Fruit fly (Drosophila melanogaster): ENCODE results near the gene CG45072.
A peak's percentile ranks its signal among the peaks of the same experiment; 100 is the strongest.

CG45072 gene

DNA sequence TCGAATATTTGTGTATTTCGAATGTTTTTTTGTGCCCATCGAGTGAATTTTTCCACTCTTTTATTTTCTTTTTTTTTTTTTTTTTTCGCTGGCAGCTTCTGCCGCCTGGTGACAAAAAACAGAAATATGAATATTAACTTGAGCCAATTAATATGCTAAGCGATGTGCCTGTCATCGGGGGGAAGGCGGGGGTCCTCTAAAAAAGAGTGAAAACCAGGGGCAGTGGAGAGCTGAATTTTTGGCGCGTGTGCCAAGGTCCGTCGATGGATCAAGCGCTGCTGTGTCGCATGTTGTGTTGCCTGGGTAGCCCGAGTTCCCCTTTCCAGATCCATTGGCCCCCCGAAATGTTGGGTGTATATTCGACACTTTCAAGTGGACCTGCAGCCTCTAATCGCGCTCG is 17.3 kb downstream of the CG45072 start:
- TF ChIP-seq CG32006 (GFP tag; optimal IDR thresholded peaks at IDR 0.05) (no peak), Eip75B (GFP tag; optimal IDR thresholded peaks at IDR 0.05) (no peak), eg (GFP tag; IDR thresholded peaks at IDR 0.05) (0 out of 3 replicates have a peak, but pooled peaks have one; percentile 18), CG9139 (GFP tag; optimal IDR thresholded peaks at IDR 0.05) (no peak)

DNA sequence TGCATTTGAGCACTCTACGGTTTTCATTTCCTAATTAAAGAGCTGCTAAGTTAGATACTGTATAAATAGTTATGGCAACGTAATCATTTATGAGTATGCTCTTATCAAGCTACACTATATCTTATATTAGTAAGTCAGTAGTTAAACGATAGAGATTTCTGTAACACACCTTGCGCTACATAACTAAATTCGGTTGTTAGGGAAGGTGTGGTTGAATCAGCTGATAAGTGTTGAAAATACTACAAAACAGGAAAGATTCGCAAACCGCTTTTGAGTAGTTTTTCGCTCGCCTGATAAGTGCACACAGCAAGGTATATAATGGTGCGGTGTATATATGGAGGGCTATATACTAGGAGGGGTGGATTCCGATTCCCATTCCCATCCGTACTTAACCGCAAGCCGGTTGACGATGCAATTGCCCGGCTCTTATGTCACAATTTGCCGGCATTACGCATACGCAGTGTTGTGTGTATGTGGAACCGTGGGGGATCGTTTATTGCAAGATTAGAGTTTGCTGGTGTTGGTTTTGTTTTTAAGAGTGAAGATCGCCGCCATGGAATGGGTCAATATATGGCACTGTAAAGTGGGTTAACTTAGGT is 18.1 kb downstream of the CG45072 start:
- TF ChIP-seq CG8632 (GFP tag; optimal IDR thresholded peaks at IDR 0.05) (no peak), vri (GFP tag; optimal IDR thresholded peaks at IDR 0.05) (peak; percentile 74), svp (GFP tag) (peak; percentile 30)

DNA sequence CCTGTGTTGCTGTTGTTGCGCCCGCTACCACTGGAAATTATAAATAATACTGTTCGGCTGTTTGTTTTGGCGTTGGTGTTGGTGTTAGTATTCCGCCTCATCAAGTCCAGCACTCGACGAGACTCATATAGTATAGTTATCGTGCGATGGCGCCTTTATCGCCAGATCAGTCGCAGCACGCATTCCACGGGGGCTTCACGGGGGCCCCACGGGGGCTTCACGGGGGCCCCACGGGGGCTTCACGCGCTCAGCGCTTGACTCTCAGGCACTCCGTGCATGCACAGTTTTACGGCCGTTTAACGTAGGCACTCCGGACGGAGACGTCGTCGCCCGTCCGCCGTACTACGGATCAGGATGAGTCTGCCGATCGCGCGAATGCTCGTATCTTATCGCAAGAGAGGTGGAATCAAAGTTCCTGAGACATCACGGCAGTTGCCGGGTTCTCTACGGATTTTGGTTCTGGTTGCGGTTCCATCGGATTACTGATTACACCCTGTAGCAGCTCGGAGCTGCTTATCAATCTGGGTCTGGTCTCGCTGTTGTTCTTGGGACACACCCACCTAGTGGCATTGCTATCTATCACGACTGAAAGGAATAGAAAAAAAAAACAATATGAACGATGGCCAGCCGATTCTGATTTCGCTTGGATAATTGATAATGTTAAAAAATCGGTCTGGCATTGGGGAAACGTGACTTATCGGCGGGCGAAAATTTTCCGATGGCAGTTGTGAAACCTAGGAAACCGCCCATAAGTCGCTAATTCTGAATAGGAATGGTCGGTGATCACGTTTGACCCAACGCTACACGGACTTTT is 20.1 kb downstream of the CG45072 start:
- TF ChIP-seq Sox14 (GFP tag; optimal IDR thresholded peaks at IDR 0.05): no peak
- peak; percentile 73 for TF ChIP-seq Eip78C (GFP tag)
- peak; percentile 18 for TF ChIP-seq CG3919 (GFP tag; optimal IDR thresholded peaks at IDR 0.05)
- TF ChIP-seq CG6163 (GFP tag; IDR thresholded peaks at IDR 0.05): peak; percentile 32; the same call in 1 of the 3 replicates
- no peak for TF ChIP-seq Blimp-1 (GFP tag; optimal IDR thresholded peaks at IDR 0.05)
- TF ChIP-seq vri (GFP tag; optimal IDR thresholded peaks at IDR 0.05): peak; percentile 84
- TF ChIP-seq svp (GFP tag): peak; percentile 97
- peak; percentile 11 for TF ChIP-seq esn (GFP tag; optimal IDR thresholded peaks at IDR 0.05)
- peak; percentile 40 for TF ChIP-seq CG1621 (tag; optimal IDR thresholded peaks at IDR 0.05)
- peak; percentile 21 for TF ChIP-seq fkh (GFP tag; optimal IDR thresholded peaks at IDR 0.05)

DNA sequence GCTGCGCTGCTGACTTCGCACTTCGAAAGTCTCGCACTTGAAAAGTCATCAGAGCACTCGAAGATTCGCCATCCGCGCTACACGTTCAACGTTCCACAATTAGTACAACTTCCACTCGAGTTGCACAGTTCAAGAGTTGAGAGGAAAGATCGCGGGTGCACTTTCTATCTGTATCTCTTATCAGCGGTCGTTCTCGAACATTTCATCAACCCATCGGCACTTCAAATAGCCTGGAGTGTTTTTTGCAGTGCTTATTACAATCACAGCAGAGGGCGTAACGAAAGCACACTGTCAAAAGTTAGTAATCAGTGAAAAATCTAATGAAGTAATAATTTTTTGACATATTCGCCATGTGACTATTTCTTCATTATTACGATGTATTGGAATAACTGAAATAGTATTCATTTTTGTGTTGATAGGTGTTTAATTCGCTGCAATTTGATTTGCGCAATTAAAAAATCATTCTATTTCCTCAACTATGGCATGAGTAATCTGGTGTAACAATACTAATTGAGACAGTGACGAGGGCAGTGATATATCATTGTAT is 21.6 kb downstream of the CG45072 start:
- TF ChIP-seq CG6163 (GFP tag; IDR thresholded peaks at IDR 0.05) (peak; percentile 71), CG8632 (GFP tag; optimal IDR thresholded peaks at IDR 0.05) (peak; percentile 25), CG10669 (GFP tag; optimal IDR thresholded peaks at IDR 0.05) (peak; percentile 13), CG34406 (GFP tag; optimal IDR thresholded peaks at IDR 0.05) (peak; percentile 10), dsx (GFP tag; optimal IDR thresholded peaks at IDR 0.05; ENCODE audit: poor library complexity, severe bottlenecking) (no peak), CG7368 (GFP tag; optimal IDR thresholded peaks at IDR 0.05) (no peak), Gug (GFP tag; IDR thresholded peaks at IDR 0.05) (peak; percentile 38; the same call in 1 of the 2 replicates), CG3032 (tag; optimal IDR thresholded peaks at IDR 0.05) (peak; percentile 18), Sox14 (GFP tag; optimal IDR thresholded peaks at IDR 0.05) (peak; percentile 4), CG1621 (tag; optimal IDR thresholded peaks at IDR 0.05) (peak; percentile 21), salr (GFP tag; optimal IDR thresholded peaks at IDR 0.05) (peak in 1 of 2 experiments; percentile 40), svp (GFP tag) (peak; percentile 93), CG15336 (GFP tag; IDR thresholded peaks at IDR 0.05) (peak; percentile 62; the same call in 1 of the 2 replicates), Met (GFP tag; optimal IDR thresholded peaks at IDR 0.05) (peak; percentile 51), CG6792 (GFP tag; optimal IDR thresholded peaks at IDR 0.05) (no peak), topi (GFP tag; optimal IDR thresholded peaks at IDR 0.05) (no peak), CG6854 (GFP tag; optimal IDR thresholded peaks at IDR 0.05) (no peak), Hr39 (GFP tag; optimal IDR thresholded peaks at IDR 0.05) (peak; percentile 47), Hr4 (GFP tag; optimal IDR thresholded peaks at IDR 0.05) (peak; percentile 43), Sox15 (GFP tag; optimal IDR thresholded peaks at IDR 0.05) (peak; percentile 6), eg (GFP tag; IDR thresholded peaks at IDR 0.05) (peak; percentile 65; the same call in 2 of the 3 replicates), Ets21C (GFP tag; optimal IDR thresholded peaks at IDR 0.05) (no peak), CG4318 (GFP tag; optimal IDR thresholded peaks at IDR 0.05) (peak; percentile 7), CG32006 (GFP tag; optimal IDR thresholded peaks at IDR 0.05) (peak; percentile 46), CG16779 (tag; optimal IDR thresholded peaks at IDR 0.05) (no peak), acj6 (GFP tag; optimal IDR thresholded peaks at IDR 0.05) (peak; percentile 39), Eip93F (GFP tag; optimal IDR thresholded peaks at IDR 0.05) (no peak), Ets96B (tag; optimal IDR thresholded peaks at IDR 0.05) (peak; percentile 27), CG11294 (GFP tag; IDR thresholded peaks at IDR 0.05) (0 out of 2 replicates have a peak, but pooled peaks have one; percentile 16), pdm3 (GFP tag; optimal IDR thresholded peaks at IDR 0.05) (peak; percentile 46), CG8119 (GFP tag; IDR thresholded peaks at IDR 0.05) (peak; percentile 49; the same call in 1 of the 3 replicates), CG31627 (GFP tag; optimal IDR thresholded peaks at IDR 0.05) (peak; percentile 31), Blimp-1 (GFP tag; optimal IDR thresholded peaks at IDR 0.05) (no peak), CG8319 (GFP tag; optimal IDR thresholded peaks at IDR 0.05) (peak; percentile 15), OdsH (GFP tag; optimal IDR thresholded peaks at IDR 0.05) (peak; percentile 44)

All from whole organism, prepupa.